Fruit fly (Drosophila melanogaster) whole organism, embryonic: ENCODE data around the gene Alp10.

ENCODE experiments used
- CG10267 ChIP-seq: fragments of 200-800 bp; sonication (Bioruptor generic); optimal IDR thresholded peaks from 2 replicates; lab custom pipeline; 2018; ENCODE audit warnings: missing biosample characterization, mild to moderate bottlenecking, missing genetic modification characterization, moderate library complexity
- CG11398 ChIP-seq: fragments of 200-800 bp; sonication (Bioruptor generic); optimal IDR thresholded peaks from 2 replicates; lab custom pipeline; 2016; ENCODE audit warnings: missing biosample characterization, missing genetic modification characterization
- CG13424 ChIP-seq: fragments of 200-800 bp; sonication (Bioruptor generic); optimal IDR thresholded peaks from 2 replicates; lab custom pipeline; 2019; ENCODE audit warnings: missing biosample characterization, mild to moderate bottlenecking, missing genetic modification characterization, moderate library complexity
- CG1529 ChIP-seq: fragments of 200-800 bp; sonication (Bioruptor generic); optimal IDR thresholded peaks from 3 replicates; lab custom pipeline; 2018; ENCODE audit warnings: missing biosample characterization, missing genetic modification characterization
- CG1603 ChIP-seq: fragments of 200-800 bp; sonication (Bioruptor generic); optimal IDR thresholded peaks from 2 replicates; lab custom pipeline; 2019; ENCODE audit warnings: missing biosample characterization, mild to moderate bottlenecking, missing genetic modification characterization, moderate library complexity
- CG2712 ChIP-seq: fragments of 200-800 bp; optimal IDR thresholded peaks from 3 replicates; lab custom pipeline; 2019; ENCODE audit warnings: missing biosample characterization, mild to moderate bottlenecking, missing genetic modification characterization, moderate library complexity
- CG3726 ChIP-seq: fragments of 200-800 bp; sonication (Bioruptor generic); IDR thresholded peaks from 3 replicates; pipeline ENCODE4, ENCODE4 v1.3.6; 2022; ENCODE audit warnings: missing biosample characterization, missing genetic modification characterization
- CG6791 ChIP-seq: fragments of 200-800 bp; sonication (Bioruptor generic); IDR thresholded peaks from 3 replicates; pipeline ENCODE4 v1.3.6; 2022; ENCODE audit warnings: missing biosample characterization, missing genetic modification characterization; ENCODE audit not compliant: partially characterized antibody
- CG7372 ChIP-seq: fragments of 200-800 bp; sonication (Bioruptor generic); IDR thresholded peaks from 2 replicates; pipeline ENCODE4 v1.3.6; 2022; ENCODE audit warnings: missing biosample characterization, missing genetic modification characterization
- CG7987 ChIP-seq: fragments of 200-800 bp; sonication (Bioruptor generic); optimal IDR thresholded peaks from 2 replicates; lab custom pipeline; 2018; ENCODE audit warnings: missing biosample characterization, mild to moderate bottlenecking, missing genetic modification characterization, moderate library complexity
- CG8765 ChIP-seq: fragments of 200-800 bp; sonication (Bioruptor generic); IDR thresholded peaks from 2 replicates; pipeline ENCODE4 v1.3.6; 2022; ENCODE audit warnings: missing biosample characterization, missing genetic modification characterization
- Dip2 ChIP-seq: fragments of 200-800 bp; sonication (Bioruptor generic); IDR thresholded peaks from 2 replicates; pipeline ENCODE4 v1.3.6; 2022; ENCODE audit warnings: missing biosample characterization, missing genetic modification characterization
- Drgx ChIP-seq: fragments of 200-800 bp; sonication (Bioruptor generic); IDR thresholded peaks from 2 replicates; pipeline ENCODE4 v1.3.6; 2022; ENCODE audit warnings: missing biosample characterization, missing genetic modification characterization
- ERR ChIP-seq: fragments of 200-800 bp; sonication (Bioruptor generic); optimal IDR thresholded peaks from 2 replicates; lab custom pipeline; 2016; ENCODE audit warnings: missing biosample characterization, missing genetic modification characterization
- Ets65A ChIP-seq: fragments of 200-800 bp; sonication (Bioruptor generic); peaks from one replicate; lab custom pipeline; 2016; ENCODE audit warnings: missing biosample characterization, missing genetic modification characterization
- HHEX ChIP-seq: fragments of 200-800 bp; sonication (Bioruptor generic); optimal IDR thresholded peaks from 3 replicates; lab custom pipeline; 2017; ENCODE audit warnings: missing biosample characterization, mild to moderate bottlenecking, missing genetic modification characterization, missing genetic modification reagents
- HmgZ ChIP-seq: fragments of 200-800 bp; sonication (Bioruptor generic); optimal IDR thresholded peaks from 2 replicates; lab custom pipeline; 2018; ENCODE audit warnings: missing biosample characterization, mild to moderate bottlenecking, missing genetic modification characterization
- NFAT ChIP-seq: fragments of 200-800 bp; sonication (Bioruptor generic); IDR thresholded peaks from 2 replicates; pipeline ENCODE4 v1.3.6; 2022; ENCODE audit warnings: missing biosample characterization, missing genetic modification characterization
- Ptx1 ChIP-seq: fragments of 200-800 bp; sonication (Bioruptor generic); IDR thresholded peaks from 2 replicates; pipeline ENCODE4 v1.3.6; 2022; ENCODE audit warnings: missing biosample characterization, missing genetic modification characterization
- Sry-δ ChIP-seq: fragments of 200-800 bp; sonication (Bioruptor generic); optimal IDR thresholded peaks from 2 replicates; lab custom pipeline; 2016; ENCODE audit warnings: missing biosample characterization, missing genetic modification characterization
- Usf ChIP-seq: fragments of 200-800 bp; sonication (Bioruptor generic); optimal IDR thresholded peaks from 2 replicates; lab custom pipeline; 2017; ENCODE audit warnings: missing genotype, missing biosample characterization, missing genetic modification characterization
- cg ChIP-seq: fragments of 200-800 bp; sonication (Bioruptor generic); optimal IDR thresholded peaks from 3 replicates; lab custom pipeline; 2019; ENCODE audit warnings: missing biosample characterization, mild to moderate bottlenecking, missing genetic modification characterization, moderate library complexity
- cwo ChIP-seq: fragments of 200-800 bp; sonication (Bioruptor generic); optimal IDR thresholded peaks from 3 replicates; lab custom pipeline; 2017; ENCODE audit warnings: missing biosample characterization, missing genetic modification characterization, mild to moderate bottlenecking, moderate library complexity, missing genetic modification reagents
- eyg ChIP-seq: fragments of 200-800 bp; sonication (Bioruptor generic); optimal IDR thresholded peaks from 3 replicates; lab custom pipeline; 2016; ENCODE audit warnings: missing biosample characterization, missing genetic modification characterization
- fd102C ChIP-seq: fragments of 200-800 bp; sonication (Bioruptor generic); optimal IDR thresholded peaks from 2 replicates; lab custom pipeline; 2018; ENCODE audit warnings: missing biosample characterization, mild to moderate bottlenecking, missing genetic modification characterization, moderate library complexity
- gcm ChIP-seq: fragments of 200-800 bp; sonication (Bioruptor generic); optimal IDR thresholded peaks from 2 replicates; lab custom pipeline; 2019; ENCODE audit warnings: missing biosample characterization, mild to moderate bottlenecking, missing genetic modification characterization, moderate library complexity
- her ChIP-seq: fragments of 200-800 bp; sonication (Bioruptor generic); optimal IDR thresholded peaks from 2 replicates; lab custom pipeline; 2016; ENCODE audit warnings: missing biosample characterization, missing genetic modification characterization
- nmo ChIP-seq: fragments of 200-800 bp; sonication (Bioruptor generic); optimal IDR thresholded peaks from 2 replicates; lab custom pipeline; 2018; ENCODE audit warnings: missing biosample characterization, mild to moderate bottlenecking, missing genetic modification characterization, moderate library complexity
- ro ChIP-seq: fragments of 200-800 bp; sonication (Bioruptor generic); IDR thresholded peaks from 2 replicates; pipeline ENCODE4 v1.3.6; 2022; ENCODE audit warnings: missing biosample characterization, missing genetic modification characterization
- sd ChIP-seq: fragments of 200-800 bp; sonication (Bioruptor generic); optimal IDR thresholded peaks from 3 replicates; lab custom pipeline; 2018; ENCODE audit warnings: missing biosample characterization, mild to moderate bottlenecking, missing genetic modification characterization, moderate library complexity
- sisA ChIP-seq: fragments of 200-800 bp; sonication (Bioruptor generic); IDR thresholded peaks from 2 replicates; pipeline ENCODE4 v1.3.6; 2022; ENCODE audit warnings: missing biosample characterization, missing genetic modification characterization
- sr ChIP-seq: fragments of 200-800 bp; sonication (Bioruptor generic); IDR thresholded peaks from 3 replicates; pipeline ENCODE4 v1.3.6; 2022; ENCODE audit warnings: missing biosample characterization, missing genetic modification characterization
- stc ChIP-seq: fragments of 200-800 bp; sonication (Bioruptor generic); IDR thresholded peaks from 2 replicates; pipeline ENCODE4 v1.3.6; 2022; ENCODE audit warnings: missing biosample characterization, missing genetic modification characterization
- tgo ChIP-seq: fragments of 200-800 bp; sonication (Bioruptor generic); IDR thresholded peaks from 3 replicates; pipeline ENCODE4 v1.3.6; 2022; ENCODE audit warnings: missing biosample characterization, missing genetic modification characterization
- tll ChIP-seq, 2 experiments: fragments of 200-800 bp in 1 of 2; fragments of >200 bp in 1 of 2; sonication (Bioruptor generic) in 1 of 2; optimal IDR thresholded peaks; 2 replicates each; lab custom pipeline; 2017 to 2019; ENCODE audit warnings: missing biosample characterization in 2 of 2, missing genetic modification characterization in 2 of 2, mild to moderate bottlenecking in 1 of 2, moderate library complexity in 1 of 2
- toy ChIP-seq: fragments of 200-800 bp; sonication (Bioruptor generic); IDR thresholded peaks from 2 replicates; pipeline ENCODE4 v1.3.6; 2022; ENCODE audit warnings: missing biosample characterization, missing genetic modification characterization
- tup ChIP-seq: fragments of 200-800 bp; sonication (Bioruptor generic); optimal IDR thresholded peaks from 2 replicates; lab custom pipeline; 2016; ENCODE audit warnings: missing biosample characterization, mild to moderate bottlenecking, missing genetic modification characterization, moderate library complexity
- vfl ChIP-seq: fragments of 200-800 bp; sonication (Bioruptor generic); optimal IDR thresholded peaks from 2 replicates; lab custom pipeline; 2016; ENCODE audit warnings: missing biosample characterization, missing genetic modification characterization
- wek ChIP-seq: fragments of 200-800 bp; sonication (Bioruptor generic); optimal IDR thresholded peaks from 3 replicates; lab custom pipeline; 2018; ENCODE audit warnings: missing biosample characterization, mild to moderate bottlenecking, missing genetic modification characterization, moderate library complexity
- wor ChIP-seq: fragments of 200-800 bp; sonication (Bioruptor generic); IDR thresholded peaks from 2 replicates; pipeline ENCODE4 v1.3.6; 2022; ENCODE audit warnings: missing biosample characterization, missing genetic modification characterization
- yki ChIP-seq: fragments of >200 bp; optimal IDR thresholded peaks from 3 replicates; lab custom pipeline; 2018
- zen ChIP-seq: fragments of 200-800 bp; sonication (Bioruptor generic); optimal IDR thresholded peaks from 3 replicates; lab custom pipeline; 2018; ENCODE audit warnings: missing biosample characterization, mild to moderate bottlenecking, missing genetic modification characterization, moderate library complexity

Alp10 gene

DNA sequence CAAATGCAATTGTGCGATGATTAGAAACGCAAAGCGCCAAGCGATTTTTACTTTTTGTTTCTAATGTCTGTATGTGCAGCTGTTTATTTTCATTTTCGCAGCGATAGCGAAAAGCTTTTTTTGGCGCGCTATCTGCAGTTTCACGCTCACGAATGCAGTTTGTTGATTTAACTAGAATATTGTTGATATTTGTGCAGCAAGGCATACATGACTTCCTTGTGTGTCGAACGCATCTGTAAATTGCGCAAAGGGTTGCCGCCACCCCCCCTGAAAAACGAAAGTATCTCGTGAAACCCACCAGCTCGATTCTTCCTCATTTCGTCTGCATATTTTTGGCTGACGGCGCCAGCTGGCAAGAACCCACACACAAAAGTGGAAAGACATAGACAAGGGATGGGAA, 46.5 kb upstream of the Alp10 start:
- TF ChIP-seq CG11398 (no peak), Ptx1 (GFP tag; lab: Robert Waterston, UW) (no peak), cg (GFP tag; lab: Kevin White, UChicago) (no peak), CG10267 (no peak), cwo (GFP tag; lab: Kevin White, UChicago) (no peak), CG1603 (no peak), HHEX (GFP tag; lab: Kevin White, UChicago) (no peak), CG2712 (tag; lab: Kevin White, UChicago) (no peak), CG8765 (GFP tag; lab: Robert Waterston, UW) (no peak), Dip2 (no peak), sr (GFP tag; lab: Robert Waterston, UW) (no peak), sisA (no peak), CG3726 (no peak), HmgZ (tag; lab: Kevin White, UChicago) (no peak), tup (GFP tag; lab: Kevin White, UChicago) (no peak), her (no peak), CG7987 (GFP tag; lab: Kevin White, UChicago) (no peak)

- TF ChIP-seq Ets65A (GFP tag; lab: Kevin White, UChicago) (peak; percentile 73), nmo (GFP tag; lab: Kevin White, UChicago) (no peak), CG7372 (GFP tag; lab: Robert Waterston, UW) (peak; percentile 50; the same call in 1 of the 2 replicates), Drgx (no peak), tll (GFP tag; optimal IDR thresholded peaks at IDR 0.05; lab: Kevin White, UChicago) (no peak), eyg (GFP tag; lab: Kevin White, UChicago) (no peak)
These were observed 46.0 kb upstream of the Alp10 start for dm6 chr3L:5641120-5641519.

DNA sequence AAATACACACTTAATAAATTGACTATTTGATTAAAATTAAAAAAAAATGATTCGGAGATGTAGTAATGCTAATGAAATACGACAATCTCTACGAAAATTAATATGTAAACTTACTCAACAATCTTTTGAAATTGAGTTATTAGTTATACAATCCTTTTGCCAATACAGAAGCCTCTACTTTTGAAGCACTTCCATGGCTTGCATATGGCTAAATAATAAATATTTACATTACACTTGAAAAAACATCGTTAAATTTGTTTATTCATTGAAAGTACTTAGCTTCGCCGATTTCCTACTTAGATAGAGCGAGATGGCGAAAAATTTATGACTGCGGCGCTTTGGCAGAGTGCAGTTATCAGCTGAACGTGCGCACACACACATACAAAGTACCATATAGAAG, 45.6 kb upstream of the Alp10 start:
- TF ChIP-seq ERR (GFP tag; lab: Kevin White, UChicago) (no peak), tgo (no peak), CG6791 (GFP tag; lab: Robert Waterston, UW) (no peak), fd102C (GFP tag; lab: Kevin White, UChicago) (no peak), stc (GFP tag; lab: Robert Waterston, UW) (no peak), wor (GFP tag; lab: Robert Waterston, UW) (no peak), gcm (no peak), NFAT (GFP tag; lab: Robert Waterston, UW) (no peak), Usf (GFP tag; lab: Kevin White, UChicago) (no peak), yki (lab: Kevin White, UChicago) (no peak), vfl (GFP tag; lab: Kevin White, UChicago) (no peak), CG13424 (tag; lab: Kevin White, UChicago) (no peak), wek (GFP tag; lab: Kevin White, UChicago) (no peak), CG1529 (GFP tag; lab: Kevin White, UChicago) (no peak), zen (no peak), ro (GFP tag; lab: Robert Waterston, UW) (no peak), sd (no peak), toy (GFP tag; lab: Robert Waterston, UW) (no peak), Sry-δ (GFP tag; lab: Kevin White, UChicago) (no peak)
